Worm (Caenorhabditis elegans): Measurements from ENCODE around the gene tbx-34.

DNA sequence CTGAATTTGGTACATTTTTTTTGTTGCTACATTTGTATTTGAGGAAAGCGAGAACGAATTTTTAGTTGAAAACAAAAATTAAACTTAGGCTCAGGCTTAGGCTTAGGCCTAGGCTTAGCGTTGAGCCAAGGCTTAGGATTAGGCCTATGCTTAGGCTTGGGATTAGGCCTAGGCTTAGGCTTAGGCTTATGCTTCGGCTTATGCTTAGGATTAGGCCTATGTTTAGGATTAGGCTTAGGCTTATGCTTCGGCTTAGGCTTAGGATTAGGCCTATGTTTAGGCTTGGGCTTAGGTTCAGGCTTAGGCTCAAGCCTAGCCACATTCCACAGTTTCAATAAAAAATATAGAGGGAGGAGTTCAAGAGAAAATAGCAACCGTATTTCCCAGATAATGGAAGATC is 10.2 kb downstream of the tbx-34 start:
- no peak for TF ChIP-seq ceh-32 (tag; optimal IDR thresholded peaks at IDR 0.05; ENCODE audit: poor library complexity)
- no peak for TF ChIP-seq R02D3.7 (tag; optimal IDR thresholded peaks at IDR 0.05)
- no peak for TF ChIP-seq zip-2 (tag; optimal IDR thresholded peaks at IDR 0.05)
- TF ChIP-seq lsy-2 (tag; optimal IDR thresholded peaks at IDR 0.05), result no peak
- TF ChIP-seq ZK546.5 (tag; optimal IDR thresholded peaks at IDR 0.05), result no peak
- no peak for TF ChIP-seq unc-62 (GFP tag; optimal IDR thresholded peaks at IDR 0.05 in 1 of 2)
- no peak for TF ChIP-seq unc-62 (tag; optimal IDR thresholded peaks at IDR 0.05)
- no peak for TF ChIP-seq skn-1 (tag; optimal IDR thresholded peaks at IDR 0.05)
- TF ChIP-seq egl-27 (tag; optimal IDR thresholded peaks at IDR 0.05), result no peak
- no peak for TF ChIP-seq spr-1 (tag; optimal IDR thresholded peaks at IDR 0.05)
- TF ChIP-seq nhr-76 (tag; optimal IDR thresholded peaks at IDR 0.05), result no peak
